Worm (Caenorhabditis elegans) whole organism, early embryonic: ENCODE results near the gene F22E5.7.
"Not testable (repeated sequence)": the region's sequence is repeated elsewhere in the genome, so short reads cannot be mapped to it uniquely, and the experiment has no call there.

Experiments used
- B0310.2 ChIP-seq: sonication (generic microtip); optimal IDR thresholded peaks from 2 replicates; lab custom pipeline; 2016; ENCODE audit warnings: mild to moderate bottlenecking, missing genetic modification characterization, missing compliant biosample characterization
- F13C5.2 ChIP-seq: sonication (generic microtip); optimal IDR thresholded peaks from 2 replicates; lab custom pipeline; 2017; ENCODE audit warnings: mild to moderate bottlenecking, missing genetic modification characterization, inconsistent platforms, missing compliant biosample characterization
- aly-1 ChIP-seq: sonication (generic microtip); optimal IDR thresholded peaks from 2 replicates; lab custom pipeline; 2016; ENCODE audit warnings: missing genetic modification characterization, missing compliant biosample characterization
- ama-1 ChIP-seq: fragments of 150-350 bp; optimal IDR thresholded peaks from 2 replicates; lab custom pipeline; 2014
- ceh-13 ChIP-seq: fragments of 200-800 bp; sonication (Bioruptor generic); optimal IDR thresholded peaks from 2 replicates; lab custom pipeline; 2018; ENCODE audit warnings: mild to moderate bottlenecking, missing genetic modification characterization, missing compliant biosample characterization
- ceh-36 ChIP-seq: sonication (generic microtip); optimal IDR thresholded peaks from 2 replicates; lab custom pipeline; 2016; ENCODE audit warnings: missing genetic modification characterization, inconsistent platforms, missing compliant biosample characterization
- ets-7 ChIP-seq: sonication (generic microtip); optimal IDR thresholded peaks from 2 replicates; lab custom pipeline; 2016; ENCODE audit warnings: missing genotype, missing genetic modification characterization, missing compliant biosample characterization
- flt-1 ChIP-seq: fragments of 200-800 bp; sonication (Bioruptor generic); IDR thresholded peaks from 2 replicates; pipeline ENCODE4 v1.3.6; 2022; ENCODE audit warnings: missing genetic modification characterization, missing compliant biosample characterization
- hmbx-1 ChIP-seq: sonication (generic microtip); optimal IDR thresholded peaks from 2 replicates; lab custom pipeline; 2016; ENCODE audit warnings: mild to moderate bottlenecking, missing genetic modification characterization, missing compliant biosample characterization
- hmg-4 ChIP-seq: fragments of 200-800 bp; sonication (Bioruptor generic); optimal IDR thresholded peaks from 2 replicates; lab custom pipeline; 2018; ENCODE audit warnings: mild to moderate bottlenecking, missing genetic modification characterization, missing compliant biosample characterization
- hnd-1 ChIP-seq: sonication (generic microtip); optimal IDR thresholded peaks from 2 replicates; lab custom pipeline; 2016; ENCODE audit warnings: missing genetic modification characterization, missing compliant biosample characterization
- pes-1 ChIP-seq: fragments of 200-800 bp; sonication (Bioruptor generic); IDR thresholded peaks from 2 replicates; pipeline ENCODE4 v1.3.6; 2022; ENCODE audit warnings: missing genetic modification reagents, missing genetic modification characterization, missing compliant biosample characterization
- scrt-1 ChIP-seq: fragments of 200-800 bp; sonication (Bioruptor generic); IDR thresholded peaks from 2 replicates; pipeline ENCODE4 v1.3.6; 2022; ENCODE audit warnings: missing genetic modification characterization, missing compliant biosample characterization
- sea-1 ChIP-seq: fragments of 200-800 bp; sonication (Bioruptor generic); conservative IDR thresholded peaks from 2 replicates; pipeline ENCODE4 v1.3.6; 2022; ENCODE audit warnings: missing genetic modification characterization, missing compliant biosample characterization
- tbx-11 ChIP-seq: fragments of 200-800 bp; sonication (Bioruptor generic); IDR thresholded peaks from 2 replicates; pipeline ENCODE4 v1.3.6; 2022; ENCODE audit warnings: missing genetic modification characterization, missing compliant biosample characterization
- tbx-37 ChIP-seq: fragments of 200-800 bp; sonication (Bioruptor generic); conservative IDR thresholded peaks from 2 replicates; pipeline ENCODE4 v1.3.6; 2022; ENCODE audit warnings: missing genetic modification reagents, missing genetic modification characterization, missing compliant biosample characterization
- tra-4 ChIP-seq: sonication (generic microtip); optimal IDR thresholded peaks from 2 replicates; lab custom pipeline; 2017; ENCODE audit warnings: missing genetic modification characterization, missing compliant biosample characterization

The F22E5.7 gene

DNA sequence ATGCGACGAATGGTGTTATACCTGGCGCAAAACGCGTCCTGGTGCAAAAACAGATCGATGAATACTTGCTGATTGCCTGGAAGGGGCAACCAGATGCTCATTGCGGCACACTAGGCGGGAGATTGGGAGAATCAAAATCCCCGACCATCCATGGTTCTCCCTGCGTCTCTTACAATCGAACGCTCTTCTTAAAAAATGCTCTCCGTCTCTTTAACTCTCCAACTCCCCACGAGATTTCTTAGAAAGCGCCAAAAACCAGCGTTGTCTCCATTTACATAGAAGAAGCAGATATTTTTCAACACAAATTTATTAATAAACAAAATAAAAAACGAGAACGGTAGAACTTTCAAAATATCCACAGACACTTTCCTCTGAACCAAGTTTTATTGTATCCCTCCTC is 39.2 kb downstream of the F22E5.7 start, which contains the start of gene F34D6.1:
Gene F34D6.1 (minus strand): TSS at position 101 of the 400 bp plus-strand sequence.
- TF ChIP-seq ceh-36 = no peak
- TF ChIP-seq hmg-4 (GFP tag; lab: Kevin White, UChicago) = no peak
- TF ChIP-seq hmbx-1 (tag; lab: Kevin White, UChicago) = no peak
- TF ChIP-seq ets-7 = no peak
- TF ChIP-seq B0310.2 (tag; lab: Kevin White, UChicago) = no peak
- no peak for TF ChIP-seq F13C5.2 (tag; lab: Kevin White, UChicago)

- TF ChIP-seq B0310.2 (tag; lab: Kevin White, UChicago) (no peak), pes-1 (GFP tag; lab: Robert Waterston, UW) (no peak), hmg-4 (GFP tag; lab: Kevin White, UChicago) (no peak), ets-7 (no peak), sea-1 (GFP tag; lab: Robert Waterston, UW) (no peak), tbx-37 (GFP tag; lab: Robert Waterston, UW) (no peak), tbx-11 (GFP tag; lab: Robert Waterston, UW) (no peak), F13C5.2 (tag; lab: Kevin White, UChicago) (no peak), tra-4 (tag; lab: Kevin White, UChicago) (no peak), aly-1 (tag; lab: Kevin White, UChicago) (no peak), ama-1 (lab: Kevin White, UChicago) (no peak), hnd-1 (no peak), ceh-36 (no peak), flt-1 (GFP tag; lab: Robert Waterston, UW) (no peak), scrt-1 (GFP tag; lab: Robert Waterston, UW) (no peak), ceh-13 (GFP tag; lab: Kevin White, UChicago) (no peak), hmbx-1 (tag; lab: Kevin White, UChicago) (no peak)
Observed at ce11 chrII:2684208-2684607, 42.3 kb downstream of the F22E5.7 start, which contains the start of gene ceh-87. TSS of gene ceh-87 (minus strand) at chrII:2684308.

DNA sequence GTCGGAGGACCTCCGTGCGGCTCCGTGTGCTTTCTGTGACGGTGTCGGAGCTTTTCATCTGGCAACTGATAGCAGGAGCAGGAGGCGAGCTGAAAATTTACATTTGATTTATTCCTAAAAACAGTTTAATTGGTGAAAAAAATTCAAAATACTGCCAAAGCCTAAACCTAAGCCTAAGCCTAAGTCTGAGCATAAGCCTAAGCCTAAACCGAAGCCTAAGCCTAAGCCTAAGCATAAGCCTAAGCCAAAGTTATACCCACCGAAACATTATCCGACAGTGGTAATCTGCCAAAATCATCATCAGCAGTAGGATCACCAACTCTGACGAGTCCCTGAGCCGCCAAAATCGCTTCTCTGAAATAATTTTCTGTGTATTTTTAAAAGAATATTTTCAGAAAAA is 42.9 kb downstream of the F22E5.7 start:
- no peak for TF ChIP-seq tbx-37 (GFP tag; lab: Robert Waterston, UW)
- no peak for TF ChIP-seq F13C5.2 (tag; lab: Kevin White, UChicago)
- TF ChIP-seq sea-1 (GFP tag; lab: Robert Waterston, UW) = no peak
- TF ChIP-seq ceh-13 (GFP tag; lab: Kevin White, UChicago) = no peak
- no peak for TF ChIP-seq ets-7
- no peak for TF ChIP-seq hmbx-1 (tag; lab: Kevin White, UChicago)
- TF ChIP-seq B0310.2 (tag; lab: Kevin White, UChicago) = no peak
- TF ChIP-seq tra-4 (tag; lab: Kevin White, UChicago) = no peak
- no peak for TF ChIP-seq flt-1 (GFP tag; lab: Robert Waterston, UW)

DNA sequence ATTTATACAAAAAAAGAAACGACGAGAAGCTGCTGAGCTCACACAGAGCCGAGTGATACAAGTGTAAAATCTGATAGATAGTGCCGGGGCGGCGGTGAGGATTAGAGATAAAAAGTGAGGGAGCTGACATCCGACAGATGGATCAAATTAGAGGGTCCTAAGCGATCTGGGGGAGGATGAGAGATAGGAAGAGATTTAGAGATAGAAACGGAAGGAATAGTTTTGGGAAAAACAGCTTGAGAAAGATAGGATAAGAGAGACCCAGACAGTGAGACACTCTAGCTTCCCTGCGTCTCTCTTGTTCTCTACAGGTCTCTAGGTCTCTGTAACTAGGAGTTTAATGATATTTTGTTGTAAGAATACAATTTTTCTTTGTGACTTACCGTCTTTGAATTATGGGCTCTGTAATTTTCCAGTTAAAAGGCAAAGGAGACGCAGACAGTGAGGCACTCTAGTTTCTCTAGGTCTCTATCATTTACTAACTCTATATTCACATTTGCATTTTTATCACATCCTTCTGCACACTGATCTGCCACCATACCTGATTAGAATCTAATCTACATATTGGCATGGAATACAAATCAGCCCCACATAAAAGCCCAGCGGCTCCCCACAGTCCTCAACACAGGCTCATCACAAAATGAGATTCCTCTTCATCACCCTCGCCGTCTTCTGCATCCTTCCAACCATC is 45.3 kb downstream of the F22E5.7 start, which contains the start of the genes sup-9 and nspf-1:
Gene sup-9 (minus strand): TSS at position 43 of the 691 bp plus-strand sequence.
Gene nspf-1 (plus strand): TSS at position 641 of the 691 bp plus-strand sequence.
- TF ChIP-seq hmg-4 (GFP tag; lab: Kevin White, UChicago) = no peak
- TF ChIP-seq F13C5.2 (tag; lab: Kevin White, UChicago) = no peak
- no peak for TF ChIP-seq ceh-13 (GFP tag; lab: Kevin White, UChicago)

DNA sequence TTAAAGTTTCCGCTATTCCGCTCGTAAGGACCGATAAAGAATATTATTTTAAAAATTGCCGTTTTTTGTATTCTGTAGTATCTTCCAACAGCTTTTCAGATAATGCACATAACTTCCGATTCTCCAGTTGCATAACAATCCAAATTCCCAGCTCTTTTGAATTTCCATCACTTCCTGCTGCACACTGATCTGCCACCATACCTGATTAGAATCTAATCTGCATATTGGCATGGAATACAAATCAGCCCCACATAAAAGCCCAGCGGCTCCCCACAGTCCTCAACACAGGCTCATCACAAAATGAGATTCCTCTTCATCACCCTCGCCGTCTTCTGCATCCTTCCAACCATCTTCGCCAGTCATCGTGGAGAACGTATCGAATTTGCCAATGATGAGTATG is 46.7 kb downstream of the F22E5.7 start, which contains the start of gene nspf-2:
Gene nspf-2 (plus strand): TSS at position 301 of the 400 bp plus-strand sequence.
- TF ChIP-seq hmg-4 (GFP tag; lab: Kevin White, UChicago); tbx-37 (GFP tag; lab: Robert Waterston, UW); ama-1 (lab: Kevin White, UChicago): not testable (repeated sequence)

- TF ChIP-seq ceh-36 = no peak
- TF ChIP-seq tra-4 (tag; lab: Kevin White, UChicago) = no peak
- no peak for TF ChIP-seq pes-1 (GFP tag; lab: Robert Waterston, UW)
Observed at ce11 chrII:2690080-2690479, 48.2 kb downstream of the F22E5.7 start, which contains the start of gene nspf-3. TSS of gene nspf-3 (minus strand) at chrII:2690180.

- no peak for TF ChIP-seq ama-1 (lab: Kevin White, UChicago)
- TF ChIP-seq pes-1 (GFP tag; lab: Robert Waterston, UW) = no peak
- TF ChIP-seq B0310.2 (tag; lab: Kevin White, UChicago) = no peak
- TF ChIP-seq ceh-13 (GFP tag; lab: Kevin White, UChicago) = no peak
- no peak for TF ChIP-seq flt-1 (GFP tag; lab: Robert Waterston, UW)
Observed at ce11 chrII:2692476-2692875, 50.6 kb downstream of the F22E5.7 start, which contains the start of gene set-11. TSS of gene set-11 (minus strand) at chrII:2692576.
